Worm (Caenorhabditis elegans): Measurements from ENCODE around the gene spc-1.

Gene spc-1

ce11 chrX:3126979-3127378, at the start of gene spc-1:
Gene spc-1, minus strand, starts transcription at chrX:3127079.
- TF ChIP-seq lin-39 (tag; optimal IDR thresholded peaks at IDR 0.05) (no peak), nhr-237 (tag; optimal IDR thresholded peaks at IDR 0.05) (no peak), aly-2 (tag; optimal IDR thresholded peaks at IDR 0.05) (no peak), alr-1 (tag; optimal IDR thresholded peaks at IDR 0.05) (no peak), sem-4 (tag; optimal IDR thresholded peaks at IDR 0.05) (no peak), gmeb-1 (tag; optimal IDR thresholded peaks at IDR 0.05) (no peak), ZK546.5 (tag; optimal IDR thresholded peaks at IDR 0.05) (no peak), nhr-12 (tag; optimal IDR thresholded peaks at IDR 0.05) (no peak)

ce11 chrX:3170456-3170855, 43.6 kb upstream of the spc-1 start, which contains the start of gene C15C7.6:
Gene C15C7.6, minus strand, starts transcription at chrX:3170556.
- TF ChIP-seq nhr-10 (tag; optimal IDR thresholded peaks at IDR 0.05) (no peak), nhr-77 (tag; optimal IDR thresholded peaks at IDR 0.05) (no peak), ama-1 (optimal IDR thresholded peaks at IDR 0.05) (no peak), nhr-237 (tag; optimal IDR thresholded peaks at IDR 0.05) (no peak), nhr-25 (tag; optimal IDR thresholded peaks at IDR 0.05) (no peak), nhr-11 (tag; optimal IDR thresholded peaks at IDR 0.05) (no peak), mbf-1 (tag; optimal IDR thresholded peaks at IDR 0.05) (no peak), F13H6.1 (tag; optimal IDR thresholded peaks at IDR 0.05) (no peak), egl-27 (tag; optimal IDR thresholded peaks at IDR 0.05) (no peak), ztf-1 (GFP tag; conservative IDR thresholded peaks at IDR 0.05) (no peak), ztf-4 (tag; optimal IDR thresholded peaks at IDR 0.05) (no peak), blmp-1 (tag; optimal IDR thresholded peaks at IDR 0.05; ENCODE audit: insufficient read depth) (no peak)

ce11 chrX:3165569-3165968, 38.7 kb upstream of the spc-1 start, which contains the start of gene pfut-1:
Gene pfut-1, plus strand, starts transcription at chrX:3165826.
- peak; percentile 17 for TF ChIP-seq fos-1 (tag; optimal IDR thresholded peaks at IDR 0.05)
- no peak for TF ChIP-seq unc-62 (GFP tag; optimal IDR thresholded peaks at IDR 0.05)

- peak; percentile 6 for TF ChIP-seq elt-1 (tag; optimal IDR thresholded peaks at IDR 0.05)
- no peak for TF ChIP-seq zag-1 (tag; optimal IDR thresholded peaks at IDR 0.05)
These were observed 37.2 kb upstream of the spc-1 start, which contains the start of gene syx-6 for ce11 chrX:3163972-3164575. Gene syx-6, plus strand, starts transcription at chrX:3164525.

- peak; percentile 76 for TF ChIP-seq unc-55 (GFP tag; optimal IDR thresholded peaks at IDR 0.05)
- TF ChIP-seq sma-9 (GFP tag; optimal IDR thresholded peaks at IDR 0.05), result peak; percentile 73
- TF ChIP-seq sma-9 (tag; optimal IDR thresholded peaks at IDR 0.05), result no peak
- TF ChIP-seq lin-13 (GFP tag; optimal IDR thresholded peaks at IDR 0.05), result peak; percentile 12
- TF ChIP-seq R02D3.7 (tag; optimal IDR thresholded peaks at IDR 0.05), result peak; percentile 87
- peak; percentile 33 for TF ChIP-seq sma-3 (GFP tag; optimal IDR thresholded peaks at IDR 0.05)
- TF ChIP-seq mab-5 (tag; optimal IDR thresholded peaks at IDR 0.05), result no peak
- TF ChIP-seq nhr-77 (tag; optimal IDR thresholded peaks at IDR 0.05), result no peak
- TF ChIP-seq ztf-4 (tag; optimal IDR thresholded peaks at IDR 0.05), result no peak
- peak in 1 of 2 experiments; percentile 48 for TF ChIP-seq lsy-2 (tag; optimal IDR thresholded peaks at IDR 0.05)
- peak; percentile 78 for TF ChIP-seq nhr-25 (tag; optimal IDR thresholded peaks at IDR 0.05)
- TF ChIP-seq nhr-21 (tag; optimal IDR thresholded peaks at IDR 0.05), result peak; percentile 79
- TF ChIP-seq alr-1 (tag; optimal IDR thresholded peaks at IDR 0.05), result no peak
- no peak for TF ChIP-seq egl-27 (tag; optimal IDR thresholded peaks at IDR 0.05)
- no peak for TF ChIP-seq fos-1 (tag; optimal IDR thresholded peaks at IDR 0.05)
- peak; percentile 51 for TF ChIP-seq nhr-129 (tag; optimal IDR thresholded peaks at IDR 0.05)
- TF ChIP-seq crh-2 (tag; optimal IDR thresholded peaks at IDR 0.05), result peak; percentile 8
- TF ChIP-seq sem-4 (tag; optimal IDR thresholded peaks at IDR 0.05), result peak; percentile 18
- TF ChIP-seq unc-62 (GFP tag; optimal IDR thresholded peaks at IDR 0.05), result no peak
- TF ChIP-seq elt-1 (tag; optimal IDR thresholded peaks at IDR 0.05), result no peak
- TF ChIP-seq F13H6.1 (tag; optimal IDR thresholded peaks at IDR 0.05), result peak; percentile 45
- no peak for TF ChIP-seq snpc-4 (tag; optimal IDR thresholded peaks at IDR 0.05)
- no peak for TF ChIP-seq ama-1 (optimal IDR thresholded peaks at IDR 0.05)
- TF ChIP-seq elt-3 (tag; optimal IDR thresholded peaks at IDR 0.05), result no peak
These were observed 32.7 kb upstream of the spc-1 start, which contains the start of gene gcc-1 for ce11 chrX:3159542-3159941. Gene gcc-1, plus strand, starts transcription at chrX:3159940.

Measured in whole organism, L2 larva.